Worm (Caenorhabditis elegans) whole organism, young adult: ENCODE measurements around the gene lgc-8.

Source experiments
- B0019.2 ChIP-seq: fragments of 200-800 bp; sonication (Bioruptor generic); conservative IDR thresholded peaks from 2 replicates; pipeline ENCODE4 v1.3.6; 2022; ENCODE audit warnings: missing genetic modification reagents, missing genetic modification characterization, missing compliant biosample characterization
- C17E4.6 ChIP-seq: fragments of 200-800 bp; sonication (Bioruptor generic); IDR thresholded peaks from 2 replicates; pipeline ENCODE4 v1.3.6; 2022; ENCODE audit warnings: missing genetic modification reagents, missing genetic modification characterization, missing compliant biosample characterization
- F22D6.2 ChIP-seq: sonication (generic microtip); optimal IDR thresholded peaks from 2 replicates; lab custom pipeline; 2016; ENCODE audit warnings: mild to moderate bottlenecking, missing genetic modification characterization, missing compliant biosample characterization
- F49E8.2 ChIP-seq: sonication (generic microtip); optimal IDR thresholded peaks from 3 replicates; lab custom pipeline; 2017; ENCODE audit warnings: missing genetic modification characterization, mild to moderate bottlenecking, missing compliant biosample characterization, antibody characterized with exemption, moderate library complexity; ENCODE audit not compliant: insufficient read depth
- Y56A3A.18 ChIP-seq: fragments of 200-800 bp; sonication (Bioruptor generic); IDR thresholded peaks from 2 replicates; pipeline ENCODE4 v1.3.6; 2022; ENCODE audit warnings: missing genetic modification reagents, missing genetic modification characterization, missing compliant biosample characterization
- Y67H2A.10 ChIP-seq: fragments of 200-800 bp; sonication (Bioruptor generic); conservative IDR thresholded peaks from 2 replicates; pipeline ENCODE4 v1.3.6; 2022; ENCODE audit warnings: missing genetic modification reagents, missing genetic modification characterization, missing compliant biosample characterization
- ZK185.1 ChIP-seq: sonication (generic microtip); optimal IDR thresholded peaks from 2 replicates; lab custom pipeline; 2016; ENCODE audit warnings: mild to moderate bottlenecking, missing genetic modification characterization, missing compliant biosample characterization; ENCODE audit not compliant: poor library complexity, severe bottlenecking
- akir-1 ChIP-seq: fragments of 200-800 bp; sonication (Bioruptor generic); optimal IDR thresholded peaks from 2 replicates; lab custom pipeline; 2018; ENCODE audit warnings: mild to moderate bottlenecking, missing genetic modification characterization, moderate library complexity, missing compliant biosample characterization
- ccch-3 ChIP-seq: fragments of 200-800 bp; sonication (Bioruptor generic); optimal IDR thresholded peaks from 2 replicates; lab custom pipeline; 2018; ENCODE audit warnings: mild to moderate bottlenecking, missing genetic modification characterization, missing compliant biosample characterization
- ceh-79 ChIP-seq: sonication (generic microtip); optimal IDR thresholded peaks from 2 replicates; lab custom pipeline; 2017; ENCODE audit warnings: mild to moderate bottlenecking, missing genetic modification characterization, missing compliant biosample characterization
- ceh-91 ChIP-seq: fragments of 200-800 bp; sonication (Bioruptor generic); IDR thresholded peaks from 2 replicates; pipeline ENCODE4 v1.3.6; 2022; ENCODE audit warnings: missing genetic modification reagents, missing genetic modification characterization, missing compliant biosample characterization
- dox-1 ChIP-seq: fragments of 200-800 bp; sonication (Bioruptor generic); IDR thresholded peaks from 2 replicates; pipeline ENCODE4 v1.3.6; 2022; ENCODE audit warnings: missing genetic modification reagents, missing genetic modification characterization, missing compliant biosample characterization
- dpff-1 ChIP-seq: sonication (generic microtip); optimal IDR thresholded peaks from 2 replicates; lab custom pipeline; 2017; ENCODE audit warnings: mild to moderate bottlenecking, missing genetic modification characterization, missing compliant biosample characterization
- efl-1 ChIP-seq: fragments of 150-350 bp; optimal IDR thresholded peaks from 2 replicates; lab custom pipeline; 2014; ENCODE audit warnings: missing biosample characterization, missing genetic modification reagents, missing genetic modification characterization
- egl-44 ChIP-seq: fragments of 200-800 bp; sonication (Bioruptor generic); IDR thresholded peaks from 2 replicates; pipeline ENCODE4 v1.3.6; 2022; ENCODE audit warnings: missing genetic modification reagents, missing genetic modification characterization, missing compliant biosample characterization
- fkh-3 ChIP-seq: sonication (generic microtip); optimal IDR thresholded peaks from 2 replicates; lab custom pipeline; 2016; ENCODE audit warnings: mild to moderate bottlenecking, missing genetic modification characterization, missing compliant biosample characterization
- gei-17 ChIP-seq: fragments of 200-800 bp; sonication (Bioruptor generic); optimal IDR thresholded peaks from 2 replicates; lab custom pipeline; 2018; ENCODE audit warnings: mild to moderate bottlenecking, missing genetic modification characterization, missing compliant biosample characterization
- hmg-1.2 ChIP-seq: fragments of 200-800 bp; sonication (Bioruptor generic); IDR thresholded peaks from 2 replicates; pipeline ENCODE4 v1.3.6; 2022; ENCODE audit warnings: missing genetic modification reagents, missing genetic modification characterization, missing compliant biosample characterization
- hrde-1 ChIP-seq: sonication (generic microtip); optimal IDR thresholded peaks from 2 replicates; lab custom pipeline; 2016; ENCODE audit warnings: missing genetic modification characterization, mild to moderate bottlenecking, missing compliant biosample characterization, moderate library complexity, missing genotype, missing genetic modification reagents, borderline replicate concordance
- lin-26 ChIP-seq: fragments of 200-800 bp; sonication (Bioruptor generic); IDR thresholded peaks from 2 replicates; pipeline ENCODE4 v1.3.6; 2022; ENCODE audit warnings: missing genetic modification reagents, missing genetic modification characterization, missing compliant biosample characterization
- madf-10 ChIP-seq: sonication (generic microtip); optimal IDR thresholded peaks from 2 replicates; lab custom pipeline; 2016; ENCODE audit warnings: mild to moderate bottlenecking, missing genetic modification characterization, missing compliant biosample characterization
- mcd-1 ChIP-seq: fragments of 200-800 bp; sonication (Bioruptor generic); IDR thresholded peaks from 2 replicates; pipeline ENCODE4 v1.3.6; 2022; ENCODE audit warnings: missing genetic modification reagents, missing genetic modification characterization, missing compliant biosample characterization
- mel-28 ChIP-seq: sonication (generic microtip); optimal IDR thresholded peaks from 2 replicates; lab custom pipeline; 2016; ENCODE audit warnings: borderline replicate concordance, mild to moderate bottlenecking, missing genetic modification characterization, missing compliant biosample characterization
- nfya-2 ChIP-seq: fragments of 200-800 bp; sonication (Bioruptor generic); IDR thresholded peaks from 2 replicates; pipeline ENCODE4 v1.3.6; 2022; ENCODE audit warnings: missing genetic modification reagents, missing genetic modification characterization, missing compliant biosample characterization
- nfyb-1 ChIP-seq: fragments of 200-800 bp; sonication (Bioruptor generic); IDR thresholded peaks from 2 replicates; pipeline ENCODE4 v1.3.6; 2022; ENCODE audit warnings: missing genetic modification reagents, missing genetic modification characterization, missing compliant biosample characterization
- nhr-80 ChIP-seq: sonication (generic microtip); optimal IDR thresholded peaks from 2 replicates; lab custom pipeline; 2016; ENCODE audit warnings: missing genetic modification characterization, missing compliant biosample characterization
- nhr-90 ChIP-seq: sonication (generic microtip); optimal IDR thresholded peaks from 2 replicates; lab custom pipeline; 2016; ENCODE audit warnings: missing genotype, mild to moderate bottlenecking, missing genetic modification characterization, missing compliant biosample characterization
- repo-1 ChIP-seq: sonication (generic microtip); optimal IDR thresholded peaks from 2 replicates; lab custom pipeline; 2017; ENCODE audit warnings: mild to moderate bottlenecking, missing genetic modification characterization, missing compliant biosample characterization
- rpc-1 ChIP-seq, 2 experiments: fragments of 150-350 bp in 1 of 2; sonication (generic microtip) in 1 of 2; optimal IDR thresholded peaks; 2 replicates each; lab custom pipeline; 2014 to 2018; ENCODE audit warnings: missing biosample characterization in 1 of 2, missing genetic modification characterization in 1 of 2, missing genetic modification reagents in 1 of 2, missing genotype in 1 of 2
- sdz-38 ChIP-seq: sonication (generic microtip); optimal IDR thresholded peaks from 2 replicates; lab custom pipeline; 2016; ENCODE audit warnings: missing genotype, missing genetic modification characterization, missing compliant biosample characterization
- snpc-1.3 ChIP-seq: sonication (generic microtip); optimal IDR thresholded peaks from 2 replicates; lab custom pipeline; 2017; ENCODE audit warnings: missing genetic modification characterization, mild to moderate bottlenecking, missing compliant biosample characterization, antibody characterized with exemption, moderate library complexity, missing genotype, missing genetic modification reagents; ENCODE audit not compliant: insufficient read depth
- sptf-2 ChIP-seq: fragments of 200-800 bp; sonication (Bioruptor generic); optimal IDR thresholded peaks from 2 replicates; lab custom pipeline; 2018; ENCODE audit warnings: mild to moderate bottlenecking, missing genetic modification characterization, missing compliant biosample characterization
- tbp1 ChIP-seq: fragments of 200-800 bp; sonication (Bioruptor generic); optimal IDR thresholded peaks from 2 replicates; lab custom pipeline; 2018; ENCODE audit warnings: mild to moderate bottlenecking, missing genetic modification characterization, missing compliant biosample characterization
- tbx-9 ChIP-seq: sonication (generic microtip); optimal IDR thresholded peaks from 2 replicates; lab custom pipeline; 2016; ENCODE audit warnings: borderline replicate concordance, missing genetic modification characterization, inconsistent platforms, missing compliant biosample characterization
- zfh-2 ChIP-seq: fragments of 200-800 bp; sonication (Bioruptor generic); conservative IDR thresholded peaks from 2 replicates; pipeline ENCODE4 v1.3.6; 2022; ENCODE audit warnings: missing genetic modification reagents, missing genetic modification characterization, missing compliant biosample characterization

The lgc-8 gene

DNA sequence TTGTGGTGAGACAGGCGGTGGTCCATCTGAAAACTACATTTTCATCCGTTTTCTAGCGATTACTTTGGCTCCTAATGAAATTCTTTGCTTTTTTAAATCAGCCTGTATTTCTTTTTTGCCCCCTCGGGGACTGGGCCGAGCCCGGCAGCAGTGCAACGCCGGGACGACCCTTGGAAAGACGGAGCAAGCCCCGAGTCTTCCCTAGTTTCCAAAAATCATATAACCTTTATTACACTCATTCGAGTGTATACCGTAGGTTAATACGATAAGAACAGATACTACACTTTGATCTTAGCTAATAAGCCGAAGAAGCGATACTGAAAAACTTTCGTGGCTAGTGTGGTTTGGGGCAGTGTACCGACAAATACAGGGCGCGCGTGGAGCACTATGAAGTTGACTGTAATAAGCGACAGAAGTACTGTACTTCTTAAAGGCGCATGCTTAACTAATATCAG lies 49.1 kb downstream of the lgc-8 start (continued):
- TF ChIP-seq nhr-80 (tag; lab: Kevin White, UChicago) (no peak), ZK185.1 (no peak), rpc-1 (optimal IDR thresholded peaks at IDR 0.05; lab: Kevin White, UChicago) (no peak), rpc-1 (tag; optimal IDR thresholded peaks at IDR 0.05; lab: Kevin White, UChicago) (peak; percentile 7), tbp1 (GFP tag; lab: Kevin White, UChicago) (peak; percentile 80), nfya-2 (0 out of 2 replicates have a peak, but pooled peaks have one; percentile 43), C17E4.6 (peak; percentile 42; the same call in 1 of the 2 replicates), repo-1 (tag; lab: Kevin White, UChicago) (peak; percentile 1), mel-28 (tag; lab: Kevin White, UChicago) (no peak), mcd-1 (GFP tag; lab: Robert Waterston, UW) (peak; percentile 76), dpff-1 (no peak), zfh-2 (GFP tag; lab: Robert Waterston, UW) (peak; percentile 67), snpc-1.3 (tag; lab: Kevin White, UChicago) (peak; percentile 95), lin-26 (peak; percentile 88; the same call in 1 of the 2 replicates), ceh-79 (tag; lab: Kevin White, UChicago) (no peak), F49E8.2 (tag; lab: Kevin White, UChicago) (peak; percentile 71), akir-1 (GFP tag; lab: Kevin White, UChicago) (no peak), hmg-1.2 (GFP tag; lab: Robert Waterston, UW) (peak; percentile 97), dox-1 (GFP tag; lab: Robert Waterston, UW) (peak; percentile 85), madf-10 (tag; lab: Kevin White, UChicago) (no peak), F22D6.2 (tag; lab: Kevin White, UChicago) (no peak), sptf-2 (no peak), Y56A3A.18 (0 out of 2 replicates have a peak, but pooled peaks have one; percentile 26), gei-17 (GFP tag; lab: Kevin White, UChicago) (no peak), Y67H2A.10 (GFP tag; lab: Robert Waterston, UW) (0 out of 2 replicates have a peak, but pooled peaks have one; percentile 32), nhr-90 (tag; lab: Kevin White, UChicago) (no peak), tbx-9 (no peak), fkh-3 (tag; lab: Kevin White, UChicago) (no peak), hrde-1 (tag; lab: Kevin White, UChicago) (peak; percentile 53), efl-1 (GFP tag; lab: Kevin White, UChicago) (peak; percentile 25), ccch-3 (GFP tag; lab: Kevin White, UChicago) (no peak), B0019.2 (GFP tag; lab: Robert Waterston, UW) (0 out of 2 replicates have a peak, but pooled peaks have one; percentile 1), sdz-38 (tag; lab: Kevin White, UChicago) (no peak), egl-44 (GFP tag; lab: Robert Waterston, UW) (0 out of 2 replicates have a peak, but pooled peaks have one; percentile 26)
- TF ChIP-seq, all 124 proteins: peak for 62

DNA sequence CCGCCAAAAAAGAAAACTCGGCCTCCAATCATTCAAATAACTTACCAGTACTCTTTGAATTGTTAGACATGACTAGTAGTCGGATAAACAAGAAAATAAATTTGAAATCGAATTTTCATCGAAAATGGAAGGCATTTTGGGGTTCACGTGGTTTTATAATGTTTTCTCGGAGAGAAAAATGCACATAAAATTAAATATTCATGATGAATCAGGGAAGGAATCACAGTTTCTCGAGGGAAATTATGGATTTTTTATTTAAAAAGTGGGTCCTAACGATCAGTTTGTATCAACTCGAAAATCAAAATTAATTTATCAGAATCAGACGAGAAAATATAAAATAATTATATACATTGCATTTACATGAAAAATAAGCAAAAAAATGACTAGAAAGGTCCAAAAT lies 49.7 kb downstream of the lgc-8 start, which contains the start of gene Y57G11C.5:
TSS of gene Y57G11C.5 (minus strand) at position 101 of the 400 bp plus-strand sequence.
- no peak for TF ChIP-seq hmg-1.2 (GFP tag; lab: Robert Waterston, UW)
- TF ChIP-seq egl-44 (GFP tag; lab: Robert Waterston, UW) = no peak
- no peak for TF ChIP-seq nhr-90 (tag; lab: Kevin White, UChicago)
- TF ChIP-seq zfh-2 (GFP tag; lab: Robert Waterston, UW) = no peak
- TF ChIP-seq ceh-91 (GFP tag; lab: Robert Waterston, UW) = no peak
- no peak for TF ChIP-seq sptf-2
- no peak for TF ChIP-seq rpc-1 (optimal IDR thresholded peaks at IDR 0.05; lab: Kevin White, UChicago)
- TF ChIP-seq rpc-1 (tag; optimal IDR thresholded peaks at IDR 0.05; lab: Kevin White, UChicago) = no peak
- no peak for TF ChIP-seq nfyb-1 (GFP tag; lab: Robert Waterston, UW)
